Worm (Caenorhabditis elegans): ENCODE results near the gene F55A4.3.

Gene F55A4.3

ce11 chrX:1060705-1061104 lies 35.8 kb upstream of the F55A4.3 start:
- peak; percentile 25 for TF ChIP-seq nfya-1 (tag; optimal IDR thresholded peaks at IDR 0.05; ENCODE audit: insufficient read depth)
- peak; percentile 25 for TF ChIP-seq lin-39 (tag; optimal IDR thresholded peaks at IDR 0.05)
- no peak for TF ChIP-seq hmg-11 (tag; optimal IDR thresholded peaks at IDR 0.05)
- TF ChIP-seq ceh-16 (tag; optimal IDR thresholded peaks at IDR 0.05): no peak
- TF ChIP-seq nhr-43 (tag; optimal IDR thresholded peaks at IDR 0.05; ENCODE audit: poor library complexity, severe bottlenecking): no peak
- no peak for TF ChIP-seq jun-1 (tag; optimal IDR thresholded peaks at IDR 0.05)
- no peak for TF ChIP-seq fkh-2 (tag; optimal IDR thresholded peaks at IDR 0.05)
- TF ChIP-seq ceh-28 (tag; optimal IDR thresholded peaks at IDR 0.05): no peak

- TF ChIP-seq lin-15B (tag; optimal IDR thresholded peaks at IDR 0.05) (no peak), hmg-11 (tag; optimal IDR thresholded peaks at IDR 0.05) (peak; percentile 0), nhr-25 (tag; optimal IDR thresholded peaks at IDR 0.05) (no peak), unc-62 (GFP tag; optimal IDR thresholded peaks at IDR 0.05) (no peak), ceh-9 (tag; optimal IDR thresholded peaks at IDR 0.05) (no peak), elt-1 (tag; optimal IDR thresholded peaks at IDR 0.05) (no peak), zag-1 (tag; optimal IDR thresholded peaks at IDR 0.05) (no peak), mml-1 (tag; optimal IDR thresholded peaks at IDR 0.05) (no peak), nhr-12 (tag; optimal IDR thresholded peaks at IDR 0.05) (no peak)
These were observed 33.0 kb upstream of the F55A4.3 start for ce11 chrX:1057821-1058377.

- no peak for TF ChIP-seq elt-1 (tag; optimal IDR thresholded peaks at IDR 0.05)
- TF ChIP-seq ceh-82 (tag; optimal IDR thresholded peaks at IDR 0.05): no peak
- TF ChIP-seq nhr-11 (tag; optimal IDR thresholded peaks at IDR 0.05): no peak
- TF ChIP-seq lin-39 (tag; optimal IDR thresholded peaks at IDR 0.05): no peak
- TF ChIP-seq nhr-12 (tag; optimal IDR thresholded peaks at IDR 0.05): no peak
- TF ChIP-seq nfya-1 (tag; optimal IDR thresholded peaks at IDR 0.05; ENCODE audit: insufficient read depth): peak; percentile 18
- TF ChIP-seq egl-5 (tag; optimal IDR thresholded peaks at IDR 0.05): peak; percentile 33
- TF ChIP-seq hmg-11 (tag; optimal IDR thresholded peaks at IDR 0.05): no peak
- no peak for TF ChIP-seq zag-1 (tag; optimal IDR thresholded peaks at IDR 0.05)
- TF ChIP-seq nhr-77 (tag; optimal IDR thresholded peaks at IDR 0.05): no peak
These were observed 29.0 kb upstream of the F55A4.3 start, which contains the start of gene ncs-3 for ce11 chrX:1053929-1054328. TSS of gene ncs-3 (plus strand) at chrX:1054081.

- TF ChIP-seq ztf-4 (tag; optimal IDR thresholded peaks at IDR 0.05) (no peak), snpc-4 (tag; optimal IDR thresholded peaks at IDR 0.05) (no peak), fkh-10 (GFP tag; optimal IDR thresholded peaks at IDR 0.05) (no peak), nhr-25 (tag; optimal IDR thresholded peaks at IDR 0.05) (no peak), pha-4 (tag; optimal IDR thresholded peaks at IDR 0.05) (no peak), sea-2 (GFP tag; optimal IDR thresholded peaks at IDR 0.05) (no peak), egl-27 (tag; optimal IDR thresholded peaks at IDR 0.05) (no peak), elt-2 (tag; optimal IDR thresholded peaks at IDR 0.05) (no peak), egl-5 (tag; optimal IDR thresholded peaks at IDR 0.05) (no peak), ceh-28 (tag; optimal IDR thresholded peaks at IDR 0.05) (no peak), R02D3.7 (tag; optimal IDR thresholded peaks at IDR 0.05) (no peak), lin-15B (tag; optimal IDR thresholded peaks at IDR 0.05) (no peak), eor-1 (tag; optimal IDR thresholded peaks at IDR 0.05) (no peak), mml-1 (tag; optimal IDR thresholded peaks at IDR 0.05) (no peak), tbx-2 (tag; optimal IDR thresholded peaks at IDR 0.05) (no peak), ceh-82 (tag; optimal IDR thresholded peaks at IDR 0.05) (no peak), unc-62 (GFP tag; optimal IDR thresholded peaks at IDR 0.05) (no peak), unc-39 (tag; optimal IDR thresholded peaks at IDR 0.05) (no peak), ztf-11 (tag; optimal IDR thresholded peaks at IDR 0.05) (no peak)
These were observed 28.1 kb upstream of the F55A4.3 start for ce11 chrX:1052960-1053359.

- TF ChIP-seq nfya-1 (tag; optimal IDR thresholded peaks at IDR 0.05; ENCODE audit: insufficient read depth) (peak; percentile 28), nhr-43 (tag; optimal IDR thresholded peaks at IDR 0.05; ENCODE audit: poor library complexity, severe bottlenecking) (no peak), egl-5 (tag; optimal IDR thresholded peaks at IDR 0.05) (peak; percentile 19), lin-39 (tag; optimal IDR thresholded peaks at IDR 0.05) (peak; percentile 44)
These were observed 26.1 kb upstream of the F55A4.3 start for ce11 chrX:1051041-1051440.

Data from whole organism, L3 larva.